Fruit fly (Drosophila melanogaster): ENCODE measurements around the gene CG43083.

DNA sequence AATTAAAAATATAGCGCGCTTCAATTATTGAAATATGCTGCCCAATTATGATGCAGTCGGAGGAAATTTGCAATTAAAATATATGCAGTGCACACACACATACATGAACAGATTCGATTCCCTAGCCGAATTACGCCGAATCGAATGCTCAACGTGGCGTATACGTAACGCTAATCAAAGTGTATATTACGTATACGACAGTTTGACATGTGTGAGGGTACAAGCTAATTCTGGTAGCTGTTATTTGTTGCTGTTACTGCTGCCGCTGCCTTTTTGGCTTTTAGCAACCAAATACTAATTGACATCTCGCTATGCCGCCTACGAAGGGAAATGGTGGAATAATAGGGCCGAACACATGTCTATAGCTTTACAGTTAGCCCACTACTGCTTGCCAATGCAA is 21.1 kb upstream of the CG43083 start:
- TF ChIP-seq ttk (optimal IDR thresholded peaks at IDR 0.05) (no peak), insv (optimal IDR thresholded peaks at IDR 0.05) (no peak), Myc (optimal IDR thresholded peaks at IDR 0.05) (no peak)

All from Kc167 (cell line).